Worm (Caenorhabditis elegans): ENCODE results near the gene upp-1.
"Not testable (repeated sequence)": the region's sequence is repeated elsewhere in the genome, so short reads cannot be mapped to it uniquely, and the experiment has no call there.

upp-1 gene

ce11 chrIII:7609168-7609567 is 33.7 kb downstream of the upp-1 start, which contains the start of gene nsph-4.3:
Gene nsph-4.3 (minus strand): TSS chrIII:7609268.
- TF ChIP-seq F13C5.2 (tag; optimal IDR thresholded peaks at IDR 0.05): no peak
- TF ChIP-seq hmg-4 (GFP tag; optimal IDR thresholded peaks at IDR 0.05): no peak
- no peak for TF ChIP-seq hnd-1 (tag; optimal IDR thresholded peaks at IDR 0.05)
- no peak for TF ChIP-seq ama-1 (optimal IDR thresholded peaks at IDR 0.05)
- no peak for TF ChIP-seq scrt-1 (GFP tag; IDR thresholded peaks at IDR 0.05)
- no peak for TF ChIP-seq ets-7 (tag; optimal IDR thresholded peaks at IDR 0.05)

ce11 chrIII:7608223-7608622 is 34.7 kb downstream of the upp-1 start, which contains the start of gene T04A6.3:
Gene T04A6.3 (minus strand): TSS chrIII:7608323.
- no peak for TF ChIP-seq hmg-4 (GFP tag; optimal IDR thresholded peaks at IDR 0.05)
- TF ChIP-seq hnd-1 (tag; optimal IDR thresholded peaks at IDR 0.05): no peak
- no peak for TF ChIP-seq flt-1 (GFP tag; IDR thresholded peaks at IDR 0.05)
- TF ChIP-seq ceh-13 (GFP tag; optimal IDR thresholded peaks at IDR 0.05): no peak
- TF ChIP-seq tra-4 (tag; optimal IDR thresholded peaks at IDR 0.05): no peak
- no peak for TF ChIP-seq tbx-11 (GFP tag; IDR thresholded peaks at IDR 0.05)
- TF ChIP-seq hmbx-1 (tag; optimal IDR thresholded peaks at IDR 0.05): no peak

- not testable (repeated sequence) for TF ChIP-seq hmg-4 (GFP tag; optimal IDR thresholded peaks at IDR 0.05); sea-1 (GFP tag; conservative IDR thresholded peaks at IDR 0.05); scrt-1 (GFP tag; IDR thresholded peaks at IDR 0.05)
Measured at ce11 chrIII:7594482-7594881, 48.4 kb downstream of the upp-1 start, which contains the start of gene Y80D4G.2. Gene Y80D4G.2 (minus strand): TSS chrIII:7594582.

- TF ChIP-seq tbx-11 (GFP tag; IDR thresholded peaks at IDR 0.05) (no peak), pes-1 (GFP tag; IDR thresholded peaks at IDR 0.05) (no peak), scrt-1 (GFP tag; IDR thresholded peaks at IDR 0.05) (no peak), ceh-36 (tag; optimal IDR thresholded peaks at IDR 0.05) (no peak), F13C5.2 (tag; optimal IDR thresholded peaks at IDR 0.05) (no peak), hmg-4 (GFP tag; optimal IDR thresholded peaks at IDR 0.05) (no peak), ets-7 (tag; optimal IDR thresholded peaks at IDR 0.05) (no peak), ceh-13 (GFP tag; optimal IDR thresholded peaks at IDR 0.05) (no peak), tra-4 (tag; optimal IDR thresholded peaks at IDR 0.05) (no peak), hmbx-1 (tag; optimal IDR thresholded peaks at IDR 0.05) (no peak)
Measured at ce11 chrIII:7593285-7593928, 49.5 kb downstream of the upp-1 start, which contains the start of gene R13A5.11. Gene R13A5.11 (minus strand): TSS chrIII:7593335.
